Fruit fly (Drosophila melanogaster) whole organism, pupa: ENCODE results near the gene CG9205.

Experiments used
- CG14655 ChIP-seq: fragments of 200-800 bp; sonication (Bioruptor generic); optimal IDR thresholded peaks from 3 replicates; lab custom pipeline; 2017; ENCODE audit warnings: mild to moderate bottlenecking, missing biosample characterization, missing genetic modification reagents, missing genetic modification characterization
- CG17806 ChIP-seq: fragments of 200-800 bp; sonication (Bioruptor generic); optimal IDR thresholded peaks from 2 replicates; lab custom pipeline; 2018; ENCODE audit warnings: missing biosample characterization, mild to moderate bottlenecking, missing genetic modification characterization, moderate library complexity
- CG32121 ChIP-seq: fragments of 200-800 bp; sonication (Bioruptor generic); IDR thresholded peaks from 2 replicates; pipeline ENCODE4 v1.3.6; 2022; ENCODE audit warnings: missing biosample characterization, missing genetic modification characterization
- CG4496 ChIP-seq: fragments of 200-800 bp; sonication (Bioruptor generic); IDR thresholded peaks from 3 replicates; pipeline ENCODE4 v1.3.6; 2022; ENCODE audit warnings: missing biosample characterization, missing genetic modification characterization
- CG8301 ChIP-seq: fragments of 200-800 bp; sonication (Bioruptor generic); optimal IDR thresholded peaks from 2 replicates; lab custom pipeline; 2018; ENCODE audit warnings: missing biosample characterization, mild to moderate bottlenecking, missing genetic modification characterization
- D1 ChIP-seq: fragments of 200-800 bp; sonication (Bioruptor generic); optimal IDR thresholded peaks from 2 replicates; lab custom pipeline; 2018; ENCODE audit warnings: missing biosample characterization, mild to moderate bottlenecking, missing genetic modification characterization, moderate library complexity
- EcR ChIP-seq: fragments of 200-800 bp; sonication (Bioruptor generic); optimal IDR thresholded peaks from 3 replicates; lab custom pipeline; 2019; ENCODE audit warnings: missing biosample characterization, missing genetic modification characterization, mild to moderate bottlenecking, moderate library complexity, missing genetic modification reagents
- Pif1A ChIP-seq: fragments of 200-800 bp; sonication (Bioruptor generic); optimal IDR thresholded peaks from 3 replicates; lab custom pipeline; 2016; ENCODE audit warnings: missing biosample characterization, missing genetic modification characterization
- fd96Ca ChIP-seq: fragments of 200-800 bp; sonication (Bioruptor generic); IDR thresholded peaks from 3 replicates; pipeline ENCODE4 v1.3.6; 2022; ENCODE audit warnings: missing biosample characterization, missing genetic modification characterization
- gl ChIP-seq: fragments of 200-800 bp; sonication (Bioruptor generic); optimal IDR thresholded peaks from 2 replicates; lab custom pipeline; 2018; ENCODE audit warnings: missing biosample characterization, mild to moderate bottlenecking, missing genetic modification characterization

DNA sequence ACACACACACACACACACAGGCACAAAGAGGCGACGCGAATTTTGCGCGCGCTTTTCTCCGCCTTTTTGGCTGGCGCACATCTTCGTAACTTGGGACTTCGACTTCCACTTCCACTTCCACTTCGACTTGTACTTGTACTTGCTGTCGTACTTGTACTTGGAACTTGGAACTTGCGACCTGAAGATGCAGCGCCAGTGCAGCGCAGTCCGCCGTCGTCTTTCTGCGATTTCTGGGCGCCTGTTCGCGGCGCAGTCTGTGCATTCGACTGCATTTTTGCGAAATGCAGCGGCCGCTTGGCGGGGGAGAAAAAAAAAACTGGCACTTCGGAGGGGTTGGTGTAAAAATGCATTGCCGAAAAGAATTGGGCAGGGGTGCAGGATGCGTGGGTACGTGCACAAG is 42.5 kb downstream of the CG9205 start:
- TF ChIP-seq CG17806 (no peak), D1 (tag; lab: Kevin White, UChicago) (no peak), CG8301 (no peak), EcR (no peak), CG32121 (GFP tag; lab: Robert Waterston, UW) (no peak), CG4496 (GFP tag; lab: Robert Waterston, UW) (no peak), CG14655 (GFP tag; lab: Kevin White, UChicago) (no peak), fd96Ca (GFP tag; lab: Robert Waterston, UW) (no peak), Pif1A (GFP tag; lab: Kevin White, UChicago) (no peak), gl (tag; lab: Kevin White, UChicago) (no peak)
